Fruit fly (Drosophila melanogaster): Measurements from ENCODE around the gene msl-2.

Gene msl-2

DNA sequence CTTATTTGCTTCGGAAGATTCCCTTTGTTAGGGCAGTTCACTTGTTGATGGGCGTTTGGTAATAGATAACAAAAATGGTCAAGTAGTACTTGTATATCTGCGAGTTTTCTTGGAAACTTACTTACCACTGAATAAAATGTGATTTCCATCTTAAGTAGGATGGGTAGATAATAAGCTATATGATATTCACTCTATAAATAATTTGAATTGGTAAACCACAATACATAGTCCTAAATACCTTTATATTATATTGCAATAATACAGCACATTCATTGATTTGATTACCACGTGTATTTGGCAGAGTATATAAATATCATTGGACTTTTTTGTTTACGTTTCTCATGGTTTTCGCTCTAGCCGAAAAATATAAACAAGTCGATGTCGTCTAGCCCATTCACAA lies 10.0 kb upstream of the msl-2 start (continued):
- TF ChIP-seq CG18619 (GFP tag; optimal IDR thresholded peaks at IDR 0.05) = peak; percentile 82
- TF ChIP-seq Adf1 (GFP tag; IDR thresholded peaks at IDR 0.05) = no peak
- TF ChIP-seq nom (GFP tag; optimal IDR thresholded peaks at IDR 0.05) = no peak
- TF ChIP-seq Six4 (GFP tag; optimal IDR thresholded peaks at IDR 0.05) = peak; percentile 58
- TF ChIP-seq CG11398 (GFP tag; optimal IDR thresholded peaks at IDR 0.05) = no peak
- TF ChIP-seq CG10321 (GFP tag; IDR thresholded peaks at IDR 0.05) = no peak
- TF ChIP-seq stwl (tag; optimal IDR thresholded peaks at IDR 0.05) = no peak
- TF ChIP-seq eyg (GFP tag; optimal IDR thresholded peaks at IDR 0.05) = peak; percentile 4
- no peak for TF ChIP-seq ac (GFP tag; optimal IDR thresholded peaks at IDR 0.05)
- TF ChIP-seq fd64A (GFP tag; optimal IDR thresholded peaks at IDR 0.05) = no peak
- peak; percentile 62 for TF ChIP-seq CG9215 (GFP tag; IDR thresholded peaks at IDR 0.05)
- TF ChIP-seq ind (GFP tag; optimal IDR thresholded peaks at IDR 0.05) = peak; percentile 58
- no peak for TF ChIP-seq sr (GFP tag; IDR thresholded peaks at IDR 0.05)
- TF ChIP-seq caup (GFP tag; optimal IDR thresholded peaks at IDR 0.05; ENCODE audit: severe bottlenecking) = peak; percentile 46
- no peak for TF ChIP-seq Stat92E (GFP tag; optimal IDR thresholded peaks at IDR 0.05)
- peak; percentile 48 for TF ChIP-seq CG10274 (GFP tag; optimal IDR thresholded peaks at IDR 0.05)
- no peak for TF ChIP-seq Dad (GFP tag; optimal IDR thresholded peaks at IDR 0.05)
- peak; percentile 69 for TF ChIP-seq CG13296 (GFP tag; optimal IDR thresholded peaks at IDR 0.05)
- no peak for TF ChIP-seq crc (GFP tag; optimal IDR thresholded peaks at IDR 0.05)
- peak; percentile 10 for TF ChIP-seq Vsx1 (GFP tag; optimal IDR thresholded peaks at IDR 0.05)
- no peak for TF ChIP-seq ftz-f1 (GFP tag; optimal IDR thresholded peaks at IDR 0.05)
- TF ChIP-seq Ptx1 (GFP tag; IDR thresholded peaks at IDR 0.05) = peak; percentile 82
- no peak for TF ChIP-seq CG6175 (GFP tag; IDR thresholded peaks at IDR 0.05)
- TF ChIP-seq Dp (GFP tag; optimal IDR thresholded peaks at IDR 0.05) = no peak
- TF ChIP-seq nerfin-2 (GFP tag; IDR thresholded peaks at IDR 0.05; ENCODE audit: partially characterized antibody) = no peak
- TF ChIP-seq hbn (GFP tag; IDR thresholded peaks at IDR 0.05; ENCODE audit: partially characterized antibody) = no peak
- TF ChIP-seq Camta (GFP tag; optimal IDR thresholded peaks at IDR 0.05) = peak; percentile 20
- no peak for TF ChIP-seq CG15073 (GFP tag; optimal IDR thresholded peaks at IDR 0.05)
- no peak for TF ChIP-seq GATAe (GFP tag; conservative IDR thresholded peaks at IDR 0.05)
- TF ChIP-seq CG17568 (GFP tag; optimal IDR thresholded peaks at IDR 0.05) = peak; percentile 66
- peak; percentile 49 for TF ChIP-seq Hr3 (GFP tag; optimal IDR thresholded peaks at IDR 0.05)
- peak; percentile 65 for TF ChIP-seq fd96Cb (tag; optimal IDR thresholded peaks at IDR 0.05)
- peak; percentile 18 for TF ChIP-seq sd (tag; optimal IDR thresholded peaks at IDR 0.05)
- TF ChIP-seq CkIIα-i1 (GFP tag; IDR thresholded peaks at IDR 0.05) = no peak
- no peak for TF ChIP-seq tx (GFP tag; optimal IDR thresholded peaks at IDR 0.05)
- TF ChIP-seq org-1 (GFP tag; optimal IDR thresholded peaks at IDR 0.05) = peak; percentile 73
- TF ChIP-seq CrebB (tag; optimal IDR thresholded peaks at IDR 0.05) = no peak
- TF ChIP-seq YL-1 (GFP tag; optimal IDR thresholded peaks at IDR 0.05) = no peak
- TF ChIP-seq CG17328 (GFP tag; IDR thresholded peaks at IDR 0.05) = no peak
- no peak for TF ChIP-seq peb (GFP tag; IDR thresholded peaks at IDR 0.05)
- peak; percentile 65; the same call in 1 of the 2 replicates for TF ChIP-seq Atf6 (GFP tag; IDR thresholded peaks at IDR 0.05)
- peak; percentile 27 for TF ChIP-seq CG8388 (GFP tag; optimal IDR thresholded peaks at IDR 0.05)
- TF ChIP-seq E2f1 (GFP tag; IDR thresholded peaks at IDR 0.05) = 0 out of 2 replicates have a peak, but pooled peaks have one; percentile 54
- no peak for TF ChIP-seq Nf-YB (GFP tag; optimal IDR thresholded peaks at IDR 0.05)
- TF ChIP-seq Chrac-16 (GFP tag; optimal IDR thresholded peaks at IDR 0.05) = peak; percentile 40
- peak; percentile 51 for TF ChIP-seq D19B (GFP tag; optimal IDR thresholded peaks at IDR 0.05)
- TF ChIP-seq NfI (GFP tag; optimal IDR thresholded peaks at IDR 0.05) = peak; percentile 74
- peak; percentile 10 for TF ChIP-seq CG4617 (GFP tag; optimal IDR thresholded peaks at IDR 0.05; ENCODE audit: borderline replicate concordance)
- TF ChIP-seq tin (GFP tag; optimal IDR thresholded peaks at IDR 0.05) = peak; percentile 72
- TF ChIP-seq Xrp1 (GFP tag; IDR thresholded peaks at IDR 0.05) = peak; percentile 39; the same call in 1 of the 2 replicates
- TF ChIP-seq CG8359 (GFP tag; optimal IDR thresholded peaks at IDR 0.05; ENCODE audit: borderline replicate concordance) = no peak
